Fruit fly (Drosophila melanogaster) whole organism, embryonic: ENCODE results near the gene Atg5.
A peak's percentile ranks its signal among the peaks of the same experiment; 100 is the strongest.

Experiments used
- CG11093 ChIP-seq: fragments of 200-800 bp; sonication (Bioruptor generic); IDR thresholded peaks from 3 replicates; pipeline ENCODE4 v1.3.6; 2022; ENCODE audit warnings: missing biosample characterization, missing genetic modification characterization
- CG11456 ChIP-seq: fragments of 200-800 bp; sonication (Bioruptor generic); IDR thresholded peaks from 3 replicates; pipeline ENCODE4 v1.3.6; 2022; ENCODE audit warnings: missing biosample characterization, missing genetic modification characterization
- CG15269 ChIP-seq: fragments of 200-800 bp; sonication (Bioruptor generic); optimal IDR thresholded peaks from 2 replicates; lab custom pipeline; 2018; ENCODE audit warnings: missing biosample characterization, mild to moderate bottlenecking, missing genetic modification characterization, moderate library complexity
- CG15514 ChIP-seq: fragments of 200-800 bp; sonication (Bioruptor generic); optimal IDR thresholded peaks from 3 replicates; lab custom pipeline; 2017; ENCODE audit warnings: missing biosample characterization, missing genetic modification characterization, mild to moderate bottlenecking, moderate library complexity, missing genetic modification reagents
- CG1832 ChIP-seq: fragments of 200-800 bp; sonication (Bioruptor generic); optimal IDR thresholded peaks from 2 replicates; lab custom pipeline; 2017; ENCODE audit warnings: missing biosample characterization, mild to moderate bottlenecking, missing genetic modification characterization, inconsistent platforms
- CG2889 ChIP-seq: fragments of 200-800 bp; sonication (Bioruptor generic); IDR thresholded peaks from 3 replicates; pipeline ENCODE4 v1.3.6; 2022; ENCODE audit warnings: missing biosample characterization, missing genetic modification characterization
- CG34376 ChIP-seq: fragments of 200-800 bp; sonication (Bioruptor generic); optimal IDR thresholded peaks from 2 replicates; lab custom pipeline; 2018; ENCODE audit warnings: missing biosample characterization, mild to moderate bottlenecking, missing genetic modification characterization
- CG4328 ChIP-seq: fragments of 200-800 bp; sonication (Bioruptor generic); optimal IDR thresholded peaks from 3 replicates; lab custom pipeline; 2017; ENCODE audit warnings: missing biosample characterization, missing genetic modification reagents, missing genetic modification characterization
- CG43689 ChIP-seq: fragments of 200-800 bp; sonication (Bioruptor generic); IDR thresholded peaks from 2 replicates; pipeline ENCODE4 v1.3.6; 2022; ENCODE audit warnings: missing biosample characterization, missing genetic modification characterization
- CG4404 ChIP-seq: fragments of 200-800 bp; sonication (Bioruptor generic); IDR thresholded peaks from 2 replicates; pipeline ENCODE4 v1.3.6; 2022; ENCODE audit warnings: missing biosample characterization, missing genetic modification characterization
- CG4617 ChIP-seq: fragments of 200-800 bp; sonication (Bioruptor generic); optimal IDR thresholded peaks from 3 replicates; lab custom pipeline; 2016; ENCODE audit warnings: missing biosample characterization, missing genetic modification characterization, borderline replicate concordance
- CG7372 ChIP-seq: fragments of 200-800 bp; sonication (Bioruptor generic); IDR thresholded peaks from 2 replicates; pipeline ENCODE4 v1.3.6; 2022; ENCODE audit warnings: missing biosample characterization, missing genetic modification characterization
- CG8388 ChIP-seq: fragments of 200-800 bp; sonication (Bioruptor generic); optimal IDR thresholded peaks from 2 replicates; lab custom pipeline; 2019; ENCODE audit warnings: missing biosample characterization, mild to moderate bottlenecking, missing genetic modification characterization, moderate library complexity
- CG9215 ChIP-seq: fragments of 200-800 bp; sonication (Bioruptor generic); IDR thresholded peaks from 2 replicates; pipeline ENCODE4 v1.3.6; 2022; ENCODE audit warnings: missing biosample characterization, missing genetic modification characterization
- HmgD ChIP-seq: fragments of 200-800 bp; sonication (Bioruptor generic); optimal IDR thresholded peaks from 3 replicates; lab custom pipeline; 2016; ENCODE audit warnings: missing biosample characterization, missing genetic modification characterization
- Mad ChIP-seq: fragments of 200-800 bp; sonication (Bioruptor generic); optimal IDR thresholded peaks from 2 replicates; lab custom pipeline; 2016; ENCODE audit warnings: missing biosample characterization, missing genetic modification characterization
- NFAT ChIP-seq: fragments of 200-800 bp; sonication (Bioruptor generic); IDR thresholded peaks from 2 replicates; pipeline ENCODE4 v1.3.6; 2022; ENCODE audit warnings: missing biosample characterization, missing genetic modification characterization
- Neu2 ChIP-seq: fragments of 200-800 bp; sonication (Bioruptor generic); optimal IDR thresholded peaks from 3 replicates; lab custom pipeline; 2016; ENCODE audit warnings: missing biosample characterization, missing genetic modification characterization, borderline replicate concordance
- Pdp1 ChIP-seq, 2 experiments: fragments of 200-800 bp; sonication (Bioruptor generic); optimal IDR thresholded peaks; 3 replicates each; lab custom pipeline; 2016; ENCODE audit warnings: missing biosample characterization in 2 of 2, missing genetic modification characterization in 2 of 2, mild to moderate bottlenecking in 1 of 2, moderate library complexity in 1 of 2
- Six4 ChIP-seq: fragments of 200-800 bp; sonication (Bioruptor generic); optimal IDR thresholded peaks from 2 replicates; lab custom pipeline; 2016; ENCODE audit warnings: missing biosample characterization, missing genetic modification characterization
- Sox102F ChIP-seq: fragments of 200-800 bp; sonication (Bioruptor generic); optimal IDR thresholded peaks from 2 replicates; lab custom pipeline; 2018; ENCODE audit warnings: missing biosample characterization, mild to moderate bottlenecking, missing genetic modification characterization, moderate library complexity
- Spps ChIP-seq: fragments of 200-800 bp; sonication (Bioruptor generic); optimal IDR thresholded peaks from 2 replicates; lab custom pipeline; 2018; ENCODE audit warnings: missing biosample characterization, mild to moderate bottlenecking, missing genetic modification characterization
- Xrp1 ChIP-seq: fragments of 200-800 bp; sonication (Bioruptor generic); IDR thresholded peaks from 2 replicates; pipeline ENCODE4 v1.3.6; 2022; ENCODE audit warnings: missing biosample characterization, missing genetic modification characterization
- YL-1 ChIP-seq: fragments of 200-800 bp; sonication (Bioruptor generic); optimal IDR thresholded peaks from 3 replicates; lab custom pipeline; 2017; ENCODE audit warnings: missing biosample characterization, mild to moderate bottlenecking, missing genetic modification characterization
- amos ChIP-seq: fragments of 200-800 bp; sonication (Bioruptor generic); IDR thresholded peaks from 2 replicates; pipeline ENCODE4 v1.3.6; 2022; ENCODE audit warnings: missing biosample characterization, missing genetic modification characterization; ENCODE audit not compliant: partially characterized antibody
- ap ChIP-seq: fragments of 200-800 bp; sonication (Bioruptor generic); IDR thresholded peaks from 2 replicates; pipeline ENCODE4 v1.3.6; 2022; ENCODE audit warnings: missing biosample characterization, missing genetic modification characterization
- ara ChIP-seq: fragments of 200-800 bp; sonication (Bioruptor generic); IDR thresholded peaks from 2 replicates; pipeline ENCODE4 v1.3.6; 2022; ENCODE audit warnings: missing biosample characterization, missing genetic modification characterization
- ash1 ChIP-seq: fragments of 200-800 bp; sonication (Bioruptor generic); optimal IDR thresholded peaks from 2 replicates; lab custom pipeline; 2018; ENCODE audit warnings: missing biosample characterization, mild to moderate bottlenecking, missing genetic modification characterization
- ato ChIP-seq: fragments of 200-800 bp; sonication (Bioruptor generic); IDR thresholded peaks from 2 replicates; pipeline ENCODE4 v1.3.6; 2022; ENCODE audit warnings: missing biosample characterization, missing genetic modification characterization; ENCODE audit not compliant: partially characterized antibody
- bigmax ChIP-seq: fragments of 200-800 bp; sonication (Bioruptor generic); optimal IDR thresholded peaks from 2 replicates; lab custom pipeline; 2018; ENCODE audit warnings: missing biosample characterization, mild to moderate bottlenecking, missing genetic modification characterization
- bsh ChIP-seq, 2 experiments: fragments of 200-800 bp; sonication (Bioruptor generic); optimal IDR thresholded peaks; 2 replicates each; lab custom pipeline; 2017 to 2018; ENCODE audit warnings: mild to moderate bottlenecking in 2 of 2, missing biosample characterization in 2 of 2, missing genetic modification characterization in 2 of 2, moderate library complexity in 1 of 2
- cas ChIP-seq: fragments of 200-800 bp; sonication (Bioruptor generic); IDR thresholded peaks from 2 replicates; pipeline ENCODE4 v1.3.6; 2022; ENCODE audit warnings: missing biosample characterization, missing genetic modification characterization
- dmrt99B ChIP-seq: fragments of 200-800 bp; sonication (Bioruptor generic); optimal IDR thresholded peaks from 2 replicates; lab custom pipeline; 2018; ENCODE audit warnings: missing biosample characterization, mild to moderate bottlenecking, missing genetic modification characterization, moderate library complexity
- esg ChIP-seq: fragments of 200-800 bp; sonication (Bioruptor generic); conservative IDR thresholded peaks from 2 replicates; pipeline ENCODE4 v1.3.6; 2022; ENCODE audit warnings: missing biosample characterization, missing genetic modification characterization
- ewg ChIP-seq: fragments of 200-800 bp; sonication (Bioruptor generic); optimal IDR thresholded peaks from 3 replicates; lab custom pipeline; 2017; ENCODE audit warnings: mild to moderate bottlenecking, missing biosample characterization, missing genetic modification reagents, missing genetic modification characterization
- fd3F ChIP-seq: fragments of 200-800 bp; sonication (Bioruptor generic); optimal IDR thresholded peaks from 2 replicates; lab custom pipeline; 2018; ENCODE audit warnings: missing biosample characterization, mild to moderate bottlenecking, missing genetic modification characterization, moderate library complexity
- grn ChIP-seq: fragments of 200-800 bp; sonication (Bioruptor generic); optimal IDR thresholded peaks from 3 replicates; lab custom pipeline; 2017; ENCODE audit warnings: missing biosample characterization, missing genetic modification characterization
- jigr1 ChIP-seq: fragments of 200-800 bp; sonication (Bioruptor generic); IDR thresholded peaks from 3 replicates; pipeline ENCODE4 v1.3.6; 2022; ENCODE audit warnings: missing biosample characterization, missing genetic modification characterization
- nau ChIP-seq: fragments of 200-800 bp; sonication (Bioruptor generic); optimal IDR thresholded peaks from 3 replicates; lab custom pipeline; 2017; ENCODE audit warnings: missing biosample characterization, mild to moderate bottlenecking, missing genetic modification characterization, missing genetic modification reagents
- nerfin-1 ChIP-seq: fragments of 200-800 bp; sonication (Bioruptor generic); optimal IDR thresholded peaks from 3 replicates; lab custom pipeline; 2019; ENCODE audit warnings: missing biosample characterization, mild to moderate bottlenecking, missing genetic modification characterization, moderate library complexity
- prd ChIP-seq, 3 experiments: fragments of >200 bp in 2 of 3; fragments of 200-800 bp in 1 of 3; sonication (Bioruptor generic) in 1 of 3; optimal IDR thresholded peaks in 2 of 3; IDR thresholded peaks in 1 of 3; 2 replicates in 2 of 3; 3 replicates in 1 of 3; pipeline versions ENCODE4 v1.3.6 to Lab custom; 2017 to 2022; ENCODE audit warnings: missing biosample characterization in 1 of 3, missing genetic modification characterization in 1 of 3
- ro ChIP-seq: fragments of 200-800 bp; sonication (Bioruptor generic); IDR thresholded peaks from 2 replicates; pipeline ENCODE4 v1.3.6; 2022; ENCODE audit warnings: missing biosample characterization, missing genetic modification characterization
- run ChIP-seq: fragments of 200-800 bp; sonication (Bioruptor generic); optimal IDR thresholded peaks from 3 replicates; lab custom pipeline; 2018; ENCODE audit warnings: missing biosample characterization, mild to moderate bottlenecking, missing genetic modification characterization
- so ChIP-seq: fragments of 200-800 bp; sonication (Bioruptor generic); IDR thresholded peaks from 3 replicates; pipeline ENCODE4 v1.3.6; 2022; ENCODE audit warnings: missing biosample characterization, missing genetic modification characterization
- tup ChIP-seq: fragments of 200-800 bp; sonication (Bioruptor generic); optimal IDR thresholded peaks from 2 replicates; lab custom pipeline; 2016; ENCODE audit warnings: missing biosample characterization, mild to moderate bottlenecking, missing genetic modification characterization, moderate library complexity
- wor ChIP-seq: fragments of 200-800 bp; sonication (Bioruptor generic); IDR thresholded peaks from 2 replicates; pipeline ENCODE4 v1.3.6; 2022; ENCODE audit warnings: missing biosample characterization, missing genetic modification characterization
- z ChIP-seq: fragments of 200-800 bp; sonication (Bioruptor generic); IDR thresholded peaks from 3 replicates; pipeline ENCODE4 v1.3.6; 2022; ENCODE audit warnings: missing biosample characterization, missing genetic modification characterization

Gene Atg5

dm6 chrX:7336121-7336961, 12.8 kb upstream of the Atg5 start (continued):
- TF ChIP-seq CG34376 (GFP tag; lab: Kevin White, UChicago) (no peak), Xrp1 (GFP tag; lab: Robert Waterston, UW) (peak; percentile 95), ara (GFP tag; lab: Robert Waterston, UW) (peak; percentile 88), CG43689 (GFP tag; lab: Robert Waterston, UW) (peak; percentile 79), tup (GFP tag; lab: Kevin White, UChicago) (peak; percentile 55), Sox102F (GFP tag; lab: Kevin White, UChicago) (peak; percentile 95), CG4404 (GFP tag; lab: Robert Waterston, UW) (peak; percentile 75), so (GFP tag; lab: Robert Waterston, UW) (peak; percentile 87), CG9215 (GFP tag; lab: Robert Waterston, UW) (peak; percentile 69), ro (peak; percentile 54; the same call in 1 of the 2 replicates), bsh (GFP tag; optimal IDR thresholded peaks at IDR 0.05; lab: Kevin White, UChicago) (peak; percentile 76 to 96), ato (GFP tag; lab: Robert Waterston, UW) (no peak), cas (GFP tag; lab: Robert Waterston, UW) (no peak), amos (GFP tag; lab: Robert Waterston, UW) (no peak), CG4617 (GFP tag; lab: Kevin White, UChicago) (peak; percentile 82), nau (peak; percentile 86), nerfin-1 (tag; lab: Kevin White, UChicago) (peak; percentile 91), CG4328 (GFP tag; lab: Kevin White, UChicago) (peak; percentile 18), ash1 (GFP tag; lab: Kevin White, UChicago) (no peak), Six4 (GFP tag; lab: Kevin White, UChicago) (peak; percentile 88), bigmax (GFP tag; lab: Kevin White, UChicago) (no peak), CG11456 (GFP tag; lab: Robert Waterston, UW) (peak; percentile 57; the same call in 1 of the 3 replicates), jigr1 (GFP tag; lab: Robert Waterston, UW) (peak; percentile 78; the same call in 2 of the 3 replicates), HmgD (GFP tag; lab: Kevin White, UChicago) (peak; percentile 46), ewg (peak; percentile 87), dmrt99B (tag; lab: Kevin White, UChicago) (peak; percentile 97), CG2889 (peak; percentile 63; the same call in 2 of the 3 replicates), CG11093 (GFP tag; lab: Robert Waterston, UW) (peak; percentile 80), Mad (GFP tag; lab: Kevin White, UChicago) (peak; percentile 89), grn (GFP tag; lab: Kevin White, UChicago) (peak; percentile 65), run (tag; lab: Kevin White, UChicago) (peak; percentile 87), CG15269 (tag; lab: Kevin White, UChicago) (peak; percentile 92), wor (peak; percentile 86), YL-1 (GFP tag; lab: Kevin White, UChicago) (peak; percentile 10), NFAT (GFP tag; lab: Robert Waterston, UW) (peak; percentile 38; the same call in 1 of the 2 replicates), CG7372 (GFP tag; lab: Robert Waterston, UW) (peak; percentile 80), z (GFP tag; lab: Robert Waterston, UW) (no peak), CG1832 (GFP tag; lab: Kevin White, UChicago) (no peak), Pdp1 (GFP tag; optimal IDR thresholded peaks at IDR 0.05; lab: Kevin White, UChicago) (peak; percentile 91 to 99), Spps (peak; percentile 84), prd (optimal IDR thresholded peaks at IDR 0.05; lab: Kevin White, UChicago) (no peak), prd (GFP tag; IDR thresholded peaks at IDR 0.05; lab: Robert Waterston, UW) (peak; percentile 89), Neu2 (GFP tag; lab: Kevin White, UChicago) (peak; percentile 76), CG15514 (GFP tag; lab: Kevin White, UChicago) (peak; percentile 64), ap (GFP tag; lab: Robert Waterston, UW) (peak; percentile 70), esg (peak; percentile 79), fd3F (GFP tag; lab: Kevin White, UChicago) (peak; percentile 76), CG8388 (peak; percentile 95)
